Worm (Caenorhabditis elegans): ENCODE measurements around the gene tebp-1.

tebp-1 gene

ce11 chrII:14399595-14399994 is 37.8 kb downstream of the tebp-1 start:
- no peak for TF ChIP-seq ref-2 (tag; optimal IDR thresholded peaks at IDR 0.05)
- TF ChIP-seq unc-3 (GFP tag; conservative IDR thresholded peaks at IDR 0.05), result no peak
- TF ChIP-seq unc-3 (tag; optimal IDR thresholded peaks at IDR 0.05), result no peak
- no peak for TF ChIP-seq gmeb-2 (tag; optimal IDR thresholded peaks at IDR 0.05)
- no peak for TF ChIP-seq unc-86 (tag; optimal IDR thresholded peaks at IDR 0.05)
- peak; percentile 78 for TF ChIP-seq nfya-1 (tag; optimal IDR thresholded peaks at IDR 0.05)
- no peak for TF ChIP-seq nhr-11 (tag; optimal IDR thresholded peaks at IDR 0.05)
- TF ChIP-seq pqm-1 (tag; optimal IDR thresholded peaks at IDR 0.05), result no peak
- TF ChIP-seq fkh-6 (tag; optimal IDR thresholded peaks at IDR 0.05), result no peak
- peak; percentile 71 for TF ChIP-seq ceh-31 (tag; optimal IDR thresholded peaks at IDR 0.05)
- peak; percentile 60 for TF ChIP-seq pax-1 (tag; optimal IDR thresholded peaks at IDR 0.05)
- TF ChIP-seq pha-2 (tag; optimal IDR thresholded peaks at IDR 0.05), result peak; percentile 2
- TF ChIP-seq mec-3 (tag; optimal IDR thresholded peaks at IDR 0.05; ENCODE audit: borderline replicate concordance), result no peak
- no peak for TF ChIP-seq ahr-1 (tag; optimal IDR thresholded peaks at IDR 0.05)
- TF ChIP-seq eyg-1 (tag; optimal IDR thresholded peaks at IDR 0.05), result no peak
- TF ChIP-seq tbx-2 (tag; optimal IDR thresholded peaks at IDR 0.05), result peak; percentile 47
- TF ChIP-seq ceh-22 (tag; optimal IDR thresholded peaks at IDR 0.05), result no peak
- TF ChIP-seq hlh-15 (tag; optimal IDR thresholded peaks at IDR 0.05), result no peak
- no peak for TF ChIP-seq ets-4 (tag; optimal IDR thresholded peaks at IDR 0.05)
- no peak for TF ChIP-seq madf-2 (tag; optimal IDR thresholded peaks at IDR 0.05)
- peak; percentile 52 for TF ChIP-seq ceh-34 (tag; optimal IDR thresholded peaks at IDR 0.05)
- TF ChIP-seq hlh-30 (tag; optimal IDR thresholded peaks at IDR 0.05; ENCODE audit: insufficient read depth), result peak; percentile 97
- TF ChIP-seq ceh-18 (tag; optimal IDR thresholded peaks at IDR 0.05), result no peak
- no peak for TF ChIP-seq fkh-10 (GFP tag; optimal IDR thresholded peaks at IDR 0.05)
- no peak for TF ChIP-seq pat-9 (tag; optimal IDR thresholded peaks at IDR 0.05)
- peak; percentile 25 for TF ChIP-seq ttx-3 (tag; optimal IDR thresholded peaks at IDR 0.05)
- no peak for TF ChIP-seq lim-6 (tag; optimal IDR thresholded peaks at IDR 0.05)
- no peak for TF ChIP-seq K02D7.2 (tag; optimal IDR thresholded peaks at IDR 0.05)
- peak; percentile 45 for TF ChIP-seq ceh-2 (tag; optimal IDR thresholded peaks at IDR 0.05)
- TF ChIP-seq elt-2 (tag; optimal IDR thresholded peaks at IDR 0.05), result peak; percentile 33
- TF ChIP-seq sox-4 (tag; optimal IDR thresholded peaks at IDR 0.05), result no peak
- peak; percentile 48 for TF ChIP-seq dve-1 (tag; optimal IDR thresholded peaks at IDR 0.05)
- no peak for TF ChIP-seq C08G9.2 (tag; optimal IDR thresholded peaks at IDR 0.05)
- no peak for TF ChIP-seq ceh-19 (GFP tag; optimal IDR thresholded peaks at IDR 0.05)
- TF ChIP-seq unc-42 (tag; optimal IDR thresholded peaks at IDR 0.05), result peak; percentile 95
- TF ChIP-seq fax-1 (tag; optimal IDR thresholded peaks at IDR 0.05), result no peak
- no peak for TF ChIP-seq ama-1 (optimal IDR thresholded peaks at IDR 0.05)
- no peak for TF ChIP-seq nhr-232 (tag; optimal IDR thresholded peaks at IDR 0.05)
- no peak for TF ChIP-seq pros-1 (tag; optimal IDR thresholded peaks at IDR 0.05)
- TF ChIP-seq elt-4 (tag; optimal IDR thresholded peaks at IDR 0.05), result no peak
- TF ChIP-seq dmd-4 (tag; optimal IDR thresholded peaks at IDR 0.05; ENCODE audit: borderline replicate concordance), result no peak
- no peak for TF ChIP-seq npax-4 (tag; optimal IDR thresholded peaks at IDR 0.05)
- TF ChIP-seq ceh-30 (tag; optimal IDR thresholded peaks at IDR 0.05), result peak; percentile 89
- no peak for TF ChIP-seq syd-9 (tag; optimal IDR thresholded peaks at IDR 0.05)
- TF ChIP-seq ceh-9 (tag; optimal IDR thresholded peaks at IDR 0.05), result no peak
- TF ChIP-seq che-1 (tag; optimal IDR thresholded peaks at IDR 0.05), result no peak
- TF ChIP-seq rnt-1 (tag; optimal IDR thresholded peaks at IDR 0.05), result peak; percentile 11
- TF ChIP-seq odd-2 (tag; optimal IDR thresholded peaks at IDR 0.05), result no peak
- TF ChIP-seq ztf-16 (tag; optimal IDR thresholded peaks at IDR 0.05), result no peak
- TF ChIP-seq ceh-14 (tag; optimal IDR thresholded peaks at IDR 0.05), result peak; percentile 5
- TF ChIP-seq hlh-6 (tag; optimal IDR thresholded peaks at IDR 0.05), result no peak
- no peak for TF ChIP-seq ceh-6 (GFP tag; optimal IDR thresholded peaks at IDR 0.05)
- peak; percentile 39 for TF ChIP-seq ceh-48 (tag; optimal IDR thresholded peaks at IDR 0.05)
- no peak for TF ChIP-seq ceh-24 (tag; optimal IDR thresholded peaks at IDR 0.05)
- TF ChIP-seq pha-4 (tag; optimal IDR thresholded peaks at IDR 0.05), result no peak

Data from whole organism, late embryonic.